Fruit fly (Drosophila melanogaster): ENCODE measurements around the gene naz.

naz gene

DNA sequence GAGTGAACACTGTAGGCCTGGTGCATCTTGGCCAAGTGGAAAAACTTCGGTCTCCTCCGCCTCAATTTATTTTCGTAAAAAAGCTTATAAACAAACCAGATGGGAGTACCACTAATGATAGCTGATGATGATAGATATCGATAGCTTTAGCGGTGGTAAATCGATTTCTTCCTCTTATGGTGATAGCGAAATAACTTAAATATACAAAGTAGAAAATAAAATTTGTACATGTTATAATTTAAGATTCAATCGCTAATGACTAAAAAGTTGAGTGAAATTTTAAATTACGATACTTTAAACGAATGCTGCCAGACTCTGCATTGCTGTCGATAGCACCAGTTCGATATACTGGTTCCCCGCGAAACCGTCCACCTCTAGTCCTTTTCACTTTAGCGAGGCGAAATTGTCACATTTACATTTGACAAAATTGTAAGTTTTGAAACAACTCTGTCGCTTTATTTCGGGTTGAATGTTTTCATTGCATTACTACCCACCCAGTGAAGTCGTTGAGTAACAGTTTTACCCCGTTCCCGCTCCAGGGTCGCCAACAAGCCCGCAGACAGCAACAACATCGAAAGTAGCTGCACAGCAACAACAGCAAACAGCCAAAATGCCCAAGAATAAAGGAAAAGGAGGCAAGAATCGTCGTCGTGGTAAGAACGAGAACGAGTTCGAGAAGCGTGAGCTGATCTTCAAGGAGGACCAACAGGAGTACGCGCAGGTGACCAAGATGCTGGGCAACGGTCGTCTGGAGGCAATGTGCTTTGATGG, 54.2 kb downstream of the naz start, which contains the start of the genes Vps39 and eIF1A (continued):
- TF ChIP-seq Dfd (GFP tag; optimal IDR thresholded peaks at IDR 0.05): no peak
- no peak for TF ChIP-seq twi (tag; optimal IDR thresholded peaks at IDR 0.05)
- TF ChIP-seq Hmx (GFP tag; optimal IDR thresholded peaks at IDR 0.05): no peak
- no peak for TF ChIP-seq Hmr (GFP tag; optimal IDR thresholded peaks at IDR 0.05)
- TF ChIP-seq Dp (GFP tag; optimal IDR thresholded peaks at IDR 0.05): peak; percentile 45
- TF ChIP-seq gfzf (GFP tag; optimal IDR thresholded peaks at IDR 0.05): peak; percentile 12
- TF ChIP-seq CG11247 (GFP tag; IDR thresholded peaks at IDR 0.05): no peak
- no peak for TF ChIP-seq caup (GFP tag; optimal IDR thresholded peaks at IDR 0.05; ENCODE audit: severe bottlenecking)
- TF ChIP-seq Myb (GFP tag; optimal IDR thresholded peaks at IDR 0.05): peak; percentile 52
- no peak for TF ChIP-seq jing (GFP tag; optimal IDR thresholded peaks at IDR 0.05)
- TF ChIP-seq ro (GFP tag; IDR thresholded peaks at IDR 0.05): no peak
- TF ChIP-seq CTCF (GFP tag; optimal IDR thresholded peaks at IDR 0.05): no peak
- no peak for TF ChIP-seq usp (GFP tag; optimal IDR thresholded peaks at IDR 0.05)
- peak; percentile 28 for TF ChIP-seq CG8944 (GFP tag; optimal IDR thresholded peaks at IDR 0.05)
- TF ChIP-seq gsb-n (tag; optimal IDR thresholded peaks at IDR 0.05): no peak
- no peak for TF ChIP-seq ATbp (GFP tag; optimal IDR thresholded peaks at IDR 0.05)
- peak; percentile 42 for TF ChIP-seq Mad (GFP tag; optimal IDR thresholded peaks at IDR 0.05)
- peak; percentile 4 for TF ChIP-seq Antp (GFP tag; optimal IDR thresholded peaks at IDR 0.05)
- no peak for TF ChIP-seq en (GFP tag; optimal IDR thresholded peaks at IDR 0.05)
- TF ChIP-seq CG8089 (GFP tag; optimal IDR thresholded peaks at IDR 0.05): no peak
- peak; percentile 70 for TF ChIP-seq Ets97D (GFP tag; optimal IDR thresholded peaks at IDR 0.05)
- peak; percentile 76 for TF ChIP-seq dm (GFP tag; optimal IDR thresholded peaks at IDR 0.05)
- no peak for TF ChIP-seq CG6654 (GFP tag; optimal IDR thresholded peaks at IDR 0.05)
- TF ChIP-seq gro (GFP tag; optimal IDR thresholded peaks at IDR 0.05): peak; percentile 43
- TF ChIP-seq Vsx1 (GFP tag; optimal IDR thresholded peaks at IDR 0.05): no peak
- peak; percentile 67 for TF ChIP-seq Lhr (GFP tag; optimal IDR thresholded peaks at IDR 0.05)
- peak; percentile 48 for TF ChIP-seq CG3847 (GFP tag; IDR thresholded peaks at IDR 0.05)
- peak; percentile 98 for TF ChIP-seq wek (GFP tag; optimal IDR thresholded peaks at IDR 0.05)
- TF ChIP-seq ci (GFP tag; IDR thresholded peaks at IDR 0.05): no peak
- no peak for TF ChIP-seq peb (GFP tag; IDR thresholded peaks at IDR 0.05)
- TF ChIP-seq Fer2 (tag; optimal IDR thresholded peaks at IDR 0.05): no peak
- no peak for TF ChIP-seq CG10462 (GFP tag; optimal IDR thresholded peaks at IDR 0.05)
- peak; percentile 81 for TF ChIP-seq row (GFP tag; IDR thresholded peaks at IDR 0.05)
- no peak for TF ChIP-seq CkIIα-i1 (GFP tag; IDR thresholded peaks at IDR 0.05)
- TF ChIP-seq CG4360 (GFP tag; IDR thresholded peaks at IDR 0.05): peak; percentile 72; the same call in 1 of the 2 replicates
- TF ChIP-seq Dll (GFP tag; IDR thresholded peaks at IDR 0.05; ENCODE audit: partially characterized antibody): peak; percentile 94
- no peak for TF ChIP-seq gcm (GFP tag; optimal IDR thresholded peaks at IDR 0.05)
- no peak for TF ChIP-seq Adf1 (GFP tag; IDR thresholded peaks at IDR 0.05)
- TF ChIP-seq fu2 (GFP tag; optimal IDR thresholded peaks at IDR 0.05): no peak
- no peak for TF ChIP-seq CG14965 (GFP tag; optimal IDR thresholded peaks at IDR 0.05; ENCODE audit: borderline replicate concordance)
- TF ChIP-seq cad (GFP tag; optimal IDR thresholded peaks at IDR 0.05): no peak
- no peak for TF ChIP-seq CG10209 (GFP tag; optimal IDR thresholded peaks at IDR 0.05)
- no peak for TF ChIP-seq NK7.1 (GFP tag; optimal IDR thresholded peaks at IDR 0.05)
- peak; percentile 82 for TF ChIP-seq amos (GFP tag; IDR thresholded peaks at IDR 0.05; ENCODE audit: partially characterized antibody)
- peak; percentile 86 for TF ChIP-seq Bgb (GFP tag; IDR thresholded peaks at IDR 0.05; ENCODE audit: partially characterized antibody)
- no peak for TF ChIP-seq Poxn (GFP tag; IDR thresholded peaks at IDR 0.05)
- no peak for TF ChIP-seq CG3281 (GFP tag; optimal IDR thresholded peaks at IDR 0.05)
- TF ChIP-seq CG1024 (GFP tag; IDR thresholded peaks at IDR 0.05): no peak
- TF ChIP-seq PHDP (tag; optimal IDR thresholded peaks at IDR 0.05): peak; percentile 39
- no peak for TF ChIP-seq C15 (GFP tag; IDR thresholded peaks at IDR 0.05)
- TF ChIP-seq Xbp1 (GFP tag; optimal IDR thresholded peaks at IDR 0.05): peak; percentile 48

Measured in whole organism, embryonic.